Fruit fly (Drosophila melanogaster): ENCODE measurements around the gene CG8043.

CG8043 gene

DNA sequence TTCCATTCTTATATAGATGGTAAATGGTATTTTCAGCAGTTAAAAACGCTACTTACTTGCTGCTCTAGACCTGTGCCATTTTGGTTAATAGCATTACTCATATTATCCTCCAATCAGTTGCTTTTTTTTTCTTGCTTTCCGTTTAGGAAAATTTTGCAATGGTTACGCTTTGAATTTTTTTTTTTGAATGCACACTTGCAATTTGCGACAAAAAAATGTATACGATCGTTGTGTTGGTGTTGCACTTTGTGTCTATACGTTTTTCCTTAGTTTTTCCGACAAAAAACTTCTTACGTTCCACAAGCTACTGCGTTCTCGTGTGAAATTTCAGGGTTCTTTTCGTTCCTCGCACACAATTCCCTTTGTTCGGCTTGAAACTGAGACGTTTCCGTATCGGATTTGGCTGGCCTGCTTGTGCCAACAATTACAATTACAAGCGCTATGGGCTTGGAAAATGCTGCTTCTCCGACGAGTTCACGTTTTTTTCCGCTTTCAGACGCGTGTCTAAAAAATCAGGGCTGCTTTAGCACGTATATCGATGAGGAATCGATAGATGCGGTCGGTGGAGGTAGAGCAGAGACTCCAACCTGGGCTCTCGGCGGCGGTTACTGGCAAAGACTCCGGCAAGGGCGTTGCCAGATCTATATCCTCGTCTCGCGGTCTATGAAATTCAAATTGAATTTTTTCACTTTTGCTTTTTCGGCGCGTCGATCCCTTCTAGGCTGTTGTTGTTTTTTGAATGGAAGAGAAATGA lies 16.6 kb upstream of the CG8043 start (continued):
- TF ChIP-seq insv (GFP tag; optimal IDR thresholded peaks at IDR 0.05): peak in 1 of 2 experiments; percentile 63
- peak; percentile 50 for TF ChIP-seq zf30C (GFP tag; optimal IDR thresholded peaks at IDR 0.05)
- TF ChIP-seq Myb (GFP tag; optimal IDR thresholded peaks at IDR 0.05): peak; percentile 93
- peak; percentile 77 for TF ChIP-seq ken (GFP tag; IDR thresholded peaks at IDR 0.05)
- peak; percentile 51 for TF ChIP-seq CG33557 (GFP tag; optimal IDR thresholded peaks at IDR 0.05)
- TF ChIP-seq CG14710 (tag; optimal IDR thresholded peaks at IDR 0.05): peak; percentile 80
- no peak for TF ChIP-seq ash1 (GFP tag; optimal IDR thresholded peaks at IDR 0.05)
- TF ChIP-seq BEAF-32 (GFP tag; optimal IDR thresholded peaks at IDR 0.05): peak; percentile 97
- TF ChIP-seq Hr78 (GFP tag; optimal IDR thresholded peaks at IDR 0.05): no peak
- TF ChIP-seq Bteb2 (GFP tag; optimal IDR thresholded peaks at IDR 0.05): peak; percentile 38
- TF ChIP-seq CG17361 (GFP tag; IDR thresholded peaks at IDR 0.05): peak; percentile 39; the same call in 1 of the 3 replicates
- no peak for TF ChIP-seq CG4820 (GFP tag; optimal IDR thresholded peaks at IDR 0.05)
- peak; percentile 78 for TF ChIP-seq MBD-R2 (GFP tag; IDR thresholded peaks at IDR 0.05)
- TF ChIP-seq Ssrp (tag; optimal IDR thresholded peaks at IDR 0.05): no peak
- peak; percentile 80 for TF ChIP-seq p53 (GFP tag; optimal IDR thresholded peaks at IDR 0.05)
- peak; percentile 6 for TF ChIP-seq scrt (GFP tag; optimal IDR thresholded peaks at IDR 0.05)
- TF ChIP-seq phol (tag; optimal IDR thresholded peaks at IDR 0.05): peak; percentile 70
- peak; percentile 67 for TF ChIP-seq B-H2 (GFP tag; optimal IDR thresholded peaks at IDR 0.05)
- no peak for TF ChIP-seq Hr3 (GFP tag; optimal IDR thresholded peaks at IDR 0.05)
- peak; percentile 61 for TF ChIP-seq Xbp1 (GFP tag; optimal IDR thresholded peaks at IDR 0.05)
- TF ChIP-seq CG12299 (tag; optimal IDR thresholded peaks at IDR 0.05): peak; percentile 49
- TF ChIP-seq mirr (GFP tag; optimal IDR thresholded peaks at IDR 0.05): peak; percentile 29
- TF ChIP-seq CG7963 (GFP tag; IDR thresholded peaks at IDR 0.05; ENCODE audit: partially characterized antibody): peak; percentile 91
- peak; percentile 80 for TF ChIP-seq CG17829 (tag; optimal IDR thresholded peaks at IDR 0.05)
- peak; percentile 57 for TF ChIP-seq CG34376 (GFP tag; optimal IDR thresholded peaks at IDR 0.05)
- TF ChIP-seq ara (GFP tag; IDR thresholded peaks at IDR 0.05): no peak; the same call in 1 of the 2 replicates
- peak; percentile 39 for TF ChIP-seq nerfin-1 (tag; optimal IDR thresholded peaks at IDR 0.05)
- peak in 1 of 2 experiments; percentile 8 for TF ChIP-seq Hr51 (GFP tag; optimal IDR thresholded peaks at IDR 0.05)
- peak; percentile 56 for TF ChIP-seq chm (GFP tag; IDR thresholded peaks at IDR 0.05)
- TF ChIP-seq NC2α (GFP tag; optimal IDR thresholded peaks at IDR 0.05): peak; percentile 4
- TF ChIP-seq Antp (GFP tag; optimal IDR thresholded peaks at IDR 0.05): peak; percentile 32
- peak; percentile 60 for TF ChIP-seq CG15601 (tag; optimal IDR thresholded peaks at IDR 0.05)
- peak; percentile 30 for TF ChIP-seq CG12942 (GFP tag; optimal IDR thresholded peaks at IDR 0.05)
- no peak for TF ChIP-seq CG5953 (GFP tag; IDR thresholded peaks at IDR 0.05)
- TF ChIP-seq CG3281 (GFP tag; optimal IDR thresholded peaks at IDR 0.05): peak; percentile 40
- TF ChIP-seq mam (GFP tag; optimal IDR thresholded peaks at IDR 0.05): peak; percentile 62
- TF ChIP-seq CG2875 (GFP tag; optimal IDR thresholded peaks at IDR 0.05): peak; percentile 40
- peak; percentile 71 for TF ChIP-seq MTF-1 (GFP tag; optimal IDR thresholded peaks at IDR 0.05; ENCODE audit: borderline replicate concordance)
- peak; percentile 43 for TF ChIP-seq CG4282 (GFP tag; optimal IDR thresholded peaks at IDR 0.05)
- peak; percentile 15 for TF ChIP-seq Dek (tag; optimal IDR thresholded peaks at IDR 0.05)
- 0 out of 2 replicates have a peak, but pooled peaks have one; percentile 6 for TF ChIP-seq CG1024 (GFP tag; IDR thresholded peaks at IDR 0.05)
- peak; percentile 37 for TF ChIP-seq CG15269 (tag; optimal IDR thresholded peaks at IDR 0.05)
- peak; percentile 71; the same call in 1 of the 3 replicates for TF ChIP-seq ci (GFP tag; IDR thresholded peaks at IDR 0.05)
- peak; percentile 17 for TF ChIP-seq CG1233 (GFP tag; optimal IDR thresholded peaks at IDR 0.05)
- peak; percentile 85 for TF ChIP-seq gro (GFP tag; optimal IDR thresholded peaks at IDR 0.05)
- peak; percentile 6; the same call in 1 of the 2 replicates for TF ChIP-seq lmd (GFP tag; IDR thresholded peaks at IDR 0.05)
- TF ChIP-seq CG13775 (GFP tag; optimal IDR thresholded peaks at IDR 0.05): peak; percentile 7
- TF ChIP-seq ERR (GFP tag; optimal IDR thresholded peaks at IDR 0.05): peak; percentile 61
